Fruit fly (Drosophila melanogaster): Measurements from ENCODE around the gene Spn88Eb.

Gene Spn88Eb

dm6 chr3R:15208712-15209499 is at the start of gene Spn88Eb, which contains the start of gene Mau2:
Spn88Eb (minus strand) TSS chr3R:15208762.
Mau2 (plus strand) TSS chr3R:15209204.
- TF ChIP-seq bab1 (GFP tag; optimal IDR thresholded peaks at IDR 0.05) (peak; percentile 2), CG7045 (GFP tag; optimal IDR thresholded peaks at IDR 0.05) (peak; percentile 54), Clk (GFP tag; optimal IDR thresholded peaks at IDR 0.05) (peak; percentile 71), tj (GFP tag; optimal IDR thresholded peaks at IDR 0.05) (peak; percentile 25), CG11617 (GFP tag; optimal IDR thresholded peaks at IDR 0.05) (peak; percentile 58), Hr96 (GFP tag; optimal IDR thresholded peaks at IDR 0.05) (no peak), CG1620 (GFP tag; optimal IDR thresholded peaks at IDR 0.05) (peak; percentile 73), pad (GFP tag; optimal IDR thresholded peaks at IDR 0.05) (peak; percentile 59), ovo (GFP tag; optimal IDR thresholded peaks at IDR 0.05) (peak; percentile 21), kay (GFP tag; ENCODE audit: borderline replicate concordance) (no peak), Mnt (GFP tag; optimal IDR thresholded peaks at IDR 0.05) (peak; percentile 68), CG14711 (tag; optimal IDR thresholded peaks at IDR 0.05) (peak; percentile 43), CG12768 (GFP tag; optimal IDR thresholded peaks at IDR 0.05) (peak; percentile 62), cic (GFP tag; optimal IDR thresholded peaks at IDR 0.05) (peak; percentile 45), toe (GFP tag; optimal IDR thresholded peaks at IDR 0.05) (peak; percentile 74), CG5204 (GFP tag; optimal IDR thresholded peaks at IDR 0.05) (no peak), cnc (optimal IDR thresholded peaks at IDR 0.05) (no peak), Crg-1 (GFP tag; optimal IDR thresholded peaks at IDR 0.05) (peak; percentile 55), CG33017 (tag; optimal IDR thresholded peaks at IDR 0.05) (peak; percentile 33), CG7101 (tag; optimal IDR thresholded peaks at IDR 0.05) (peak; percentile 56)

dm6 chr3R:15250454-15250853 is 41.9 kb upstream of the Spn88Eb start:
- TF ChIP-seq CG11617 (GFP tag; optimal IDR thresholded peaks at IDR 0.05) (peak; percentile 58), Mnt (GFP tag; optimal IDR thresholded peaks at IDR 0.05) (peak; percentile 21), ovo (GFP tag; optimal IDR thresholded peaks at IDR 0.05) (no peak), tj (GFP tag; optimal IDR thresholded peaks at IDR 0.05) (peak; percentile 19), kay (GFP tag; ENCODE audit: borderline replicate concordance) (no peak), CG7101 (tag; optimal IDR thresholded peaks at IDR 0.05) (peak; percentile 69), CG5204 (GFP tag; optimal IDR thresholded peaks at IDR 0.05) (peak; percentile 63), CG33017 (tag; optimal IDR thresholded peaks at IDR 0.05) (peak; percentile 88), pad (GFP tag; optimal IDR thresholded peaks at IDR 0.05) (peak; percentile 83), CG12768 (GFP tag; optimal IDR thresholded peaks at IDR 0.05) (peak; percentile 51), Hr96 (GFP tag; optimal IDR thresholded peaks at IDR 0.05) (no peak), CG1620 (GFP tag; optimal IDR thresholded peaks at IDR 0.05) (no peak), cnc (optimal IDR thresholded peaks at IDR 0.05) (no peak), bab1 (GFP tag; optimal IDR thresholded peaks at IDR 0.05) (no peak), CG7045 (GFP tag; optimal IDR thresholded peaks at IDR 0.05) (peak; percentile 57), Clk (GFP tag; optimal IDR thresholded peaks at IDR 0.05) (peak; percentile 39), toe (GFP tag; optimal IDR thresholded peaks at IDR 0.05) (no peak), cic (GFP tag; optimal IDR thresholded peaks at IDR 0.05) (peak; percentile 24), CG14711 (tag; optimal IDR thresholded peaks at IDR 0.05) (peak; percentile 47)

- no peak for TF ChIP-seq CG12768 (GFP tag; optimal IDR thresholded peaks at IDR 0.05)
- peak; percentile 39 for TF ChIP-seq ovo (GFP tag; optimal IDR thresholded peaks at IDR 0.05)
Observed at dm6 chr3R:15249735-15250134, 41.2 kb upstream of the Spn88Eb start, which contains the start of gene CG42404. CG42404 (plus strand) TSS chr3R:15250094.

dm6 chr3R:15249037-15249436 is 40.5 kb upstream of the Spn88Eb start, which contains the start of gene Amt:
Amt (minus strand) TSS chr3R:15249137.
- TF ChIP-seq bab1 (GFP tag; optimal IDR thresholded peaks at IDR 0.05): no peak
- no peak for TF ChIP-seq kay (GFP tag; ENCODE audit: borderline replicate concordance)
- no peak for TF ChIP-seq Clk (GFP tag; optimal IDR thresholded peaks at IDR 0.05)
- TF ChIP-seq toe (GFP tag; optimal IDR thresholded peaks at IDR 0.05): no peak
- no peak for TF ChIP-seq pad (GFP tag; optimal IDR thresholded peaks at IDR 0.05)
- no peak for TF ChIP-seq Hr96 (GFP tag; optimal IDR thresholded peaks at IDR 0.05)
- no peak for TF ChIP-seq CG7101 (tag; optimal IDR thresholded peaks at IDR 0.05)
- TF ChIP-seq Mnt (GFP tag; optimal IDR thresholded peaks at IDR 0.05): no peak
- no peak for TF ChIP-seq CG11617 (GFP tag; optimal IDR thresholded peaks at IDR 0.05)
- no peak for TF ChIP-seq tj (GFP tag; optimal IDR thresholded peaks at IDR 0.05)
- TF ChIP-seq Crg-1 (GFP tag; optimal IDR thresholded peaks at IDR 0.05): no peak
- TF ChIP-seq cnc (optimal IDR thresholded peaks at IDR 0.05): no peak
- no peak for TF ChIP-seq ovo (GFP tag; optimal IDR thresholded peaks at IDR 0.05)
- no peak for TF ChIP-seq CG5204 (GFP tag; optimal IDR thresholded peaks at IDR 0.05)
- TF ChIP-seq cic (GFP tag; optimal IDR thresholded peaks at IDR 0.05): no peak

dm6 chr3R:15246601-15247000 is 38.0 kb upstream of the Spn88Eb start:
- TF ChIP-seq CG12768 (GFP tag; optimal IDR thresholded peaks at IDR 0.05) (peak; percentile 18), CG7045 (GFP tag; optimal IDR thresholded peaks at IDR 0.05) (no peak), CG7101 (tag; optimal IDR thresholded peaks at IDR 0.05) (peak; percentile 18), bab1 (GFP tag; optimal IDR thresholded peaks at IDR 0.05) (no peak), Crg-1 (GFP tag; optimal IDR thresholded peaks at IDR 0.05) (no peak), tj (GFP tag; optimal IDR thresholded peaks at IDR 0.05) (peak; percentile 24), Hr96 (GFP tag; optimal IDR thresholded peaks at IDR 0.05) (no peak), cnc (optimal IDR thresholded peaks at IDR 0.05) (no peak), kay (GFP tag; ENCODE audit: borderline replicate concordance) (no peak)

dm6 chr3R:15243452-15243851 is 34.9 kb upstream of the Spn88Eb start:
- TF ChIP-seq pad (GFP tag; optimal IDR thresholded peaks at IDR 0.05) (no peak), Clk (GFP tag; optimal IDR thresholded peaks at IDR 0.05) (no peak), CG7045 (GFP tag; optimal IDR thresholded peaks at IDR 0.05) (no peak), tj (GFP tag; optimal IDR thresholded peaks at IDR 0.05) (peak; percentile 80), ovo (GFP tag; optimal IDR thresholded peaks at IDR 0.05) (peak; percentile 28), Hr96 (GFP tag; optimal IDR thresholded peaks at IDR 0.05) (peak; percentile 38), CG12768 (GFP tag; optimal IDR thresholded peaks at IDR 0.05) (peak; percentile 48), Mnt (GFP tag; optimal IDR thresholded peaks at IDR 0.05) (peak; percentile 96), CG5204 (GFP tag; optimal IDR thresholded peaks at IDR 0.05) (peak; percentile 29), CG11617 (GFP tag; optimal IDR thresholded peaks at IDR 0.05) (no peak), CG1620 (GFP tag; optimal IDR thresholded peaks at IDR 0.05) (no peak)
